Fruit fly (Drosophila melanogaster) S2 (cell line): ENCODE measurements around the gene CG4025.

Experiments used
- CG8478 ChIP-seq: fragments of >200 bp; optimal IDR thresholded peaks from 2 replicates; lab custom pipeline; 2018
- CTCF ChIP-seq, 2 experiments: fragments of >200 bp; optimal IDR thresholded peaks; 2 replicates each; lab custom pipeline; 2018

- TF ChIP-seq CG8478 (lab: Kevin White, UChicago), result no peak
- no peak for TF ChIP-seq CTCF (optimal IDR thresholded peaks at IDR 0.05; lab: Kevin White, UChicago)
Measured at dm6 chrX:2106367-2106766, 29.6 kb downstream of the CG4025 start.
